Worm (Caenorhabditis elegans) whole organism, L1 larva: ENCODE results near the gene ccm-3.

Experiments used
- C04F5.9 ChIP-seq: sonication (generic microtip); optimal IDR thresholded peaks from 2 replicates; lab custom pipeline; 2016; ENCODE audit warnings: missing genetic modification characterization, missing compliant biosample characterization
- C16A3.4 ChIP-seq: fragments of 150-350 bp; optimal IDR thresholded peaks from 2 replicates; lab custom pipeline; 2014; ENCODE audit warnings: missing biosample characterization, missing genetic modification characterization
- aly-2 ChIP-seq: fragments of 150-350 bp; optimal IDR thresholded peaks from 2 replicates; lab custom pipeline; 2014; ENCODE audit warnings: missing biosample characterization, missing genetic modification characterization
- ceh-82 ChIP-seq, 3 experiments: fragments of 150-350 bp in 1 of 3; sonication (generic microtip) in 2 of 3; optimal IDR thresholded peaks; 2 replicates each; lab custom pipeline; 2014 to 2017; ENCODE audit warnings: missing biosample characterization in 3 of 3, missing genetic modification characterization in 3 of 3
- ceh-88 ChIP-seq: fragments of 200-800 bp; sonication (Bioruptor generic); IDR thresholded peaks from 2 replicates; pipeline ENCODE4 v1.3.6; 2022; ENCODE audit warnings: missing genetic modification characterization, missing compliant biosample characterization
- ces-1 ChIP-seq: fragments of 150-350 bp; optimal IDR thresholded peaks from 2 replicates; lab custom pipeline; 2014; ENCODE audit warnings: missing biosample characterization, missing genetic modification reagents, missing genetic modification characterization
- efl-1 ChIP-seq, 4 experiments: fragments of 150-350 bp; optimal IDR thresholded peaks in 3 of 4; peaks in 1 of 4; 1 replicate in 1 of 4; 2 replicates in 3 of 4; lab custom pipeline; 2014; ENCODE audit warnings: missing biosample characterization in 2 of 4, missing genetic modification characterization in 2 of 4, missing genetic modification reagents in 2 of 4
- efl-3 ChIP-seq: fragments of 200-800 bp; sonication (Bioruptor generic); optimal IDR thresholded peaks from 2 replicates; lab custom pipeline; 2018; ENCODE audit warnings: mild to moderate bottlenecking, missing genetic modification characterization, missing compliant biosample characterization
- egl-13 ChIP-seq: sonication (generic microtip); optimal IDR thresholded peaks from 2 replicates; lab custom pipeline; 2016; ENCODE audit warnings: missing genotype, missing genetic modification reagents, missing genetic modification characterization, missing compliant biosample characterization
- elt-2 ChIP-seq: sonication (generic microtip); optimal IDR thresholded peaks from 2 replicates; lab custom pipeline; 2016; ENCODE audit warnings: missing genetic modification characterization, mild to moderate bottlenecking, inconsistent platforms, missing compliant biosample characterization, missing genetic modification reagents
- fkh-4 ChIP-seq: sonication (generic microtip); optimal IDR thresholded peaks from 2 replicates; lab custom pipeline; 2016; ENCODE audit warnings: missing compliant biosample characterization, missing genetic modification characterization, borderline replicate concordance
- fkh-8 ChIP-seq: sonication (generic microtip); optimal IDR thresholded peaks from 2 replicates; lab custom pipeline; 2016; ENCODE audit warnings: mild to moderate bottlenecking, missing genetic modification characterization, missing compliant biosample characterization
- grh-1 ChIP-seq: fragments of 200-800 bp; sonication (Bioruptor generic); IDR thresholded peaks from 2 replicates; pipeline ENCODE4 v1.3.6; 2022; ENCODE audit warnings: missing genetic modification reagents, missing genetic modification characterization, missing compliant biosample characterization
- lin-13 ChIP-seq: fragments of 150-350 bp; optimal IDR thresholded peaks from 2 replicates; lab custom pipeline; 2014; ENCODE audit warnings: missing biosample characterization, missing genetic modification reagents, missing genetic modification characterization
- lin-35 ChIP-seq, 2 experiments: fragments of 150-350 bp; optimal IDR thresholded peaks; 2 replicates each; lab custom pipeline; 2014; ENCODE audit warnings: missing biosample characterization in 2 of 2, missing genetic modification characterization in 2 of 2, missing genetic modification reagents in 2 of 2
- lsy-2 ChIP-seq, 2 experiments: fragments of 150-350 bp; optimal IDR thresholded peaks; 2 replicates each; lab custom pipeline; 2014; ENCODE audit warnings: missing biosample characterization in 2 of 2, missing genetic modification characterization in 2 of 2
- mdl-1 ChIP-seq, 2 experiments: fragments of 150-350 bp; optimal IDR thresholded peaks; 2 replicates each; lab custom pipeline; 2014 to 2017; ENCODE audit warnings: missing biosample characterization in 2 of 2, missing genetic modification characterization in 2 of 2, inconsistent platforms in 1 of 2
- nhr-19 ChIP-seq: fragments of 200-800 bp; sonication (Bioruptor generic); conservative IDR thresholded peaks from 2 replicates; pipeline ENCODE4 v1.3.6; 2022; ENCODE audit warnings: missing genetic modification characterization, missing compliant biosample characterization
- nhr-71 ChIP-seq: sonication (generic microtip); optimal IDR thresholded peaks from 2 replicates; lab custom pipeline; 2016; ENCODE audit warnings: mild to moderate bottlenecking, missing genetic modification characterization, moderate library complexity, missing compliant biosample characterization
- nhr-76 ChIP-seq: sonication (generic microtip); optimal IDR thresholded peaks from 2 replicates; lab custom pipeline; 2017; ENCODE audit warnings: missing biosample characterization, missing genetic modification characterization
- nhr-77 ChIP-seq: fragments of 150-350 bp; optimal IDR thresholded peaks from 2 replicates; lab custom pipeline; 2014; ENCODE audit warnings: missing biosample characterization, missing genetic modification characterization
- pax-3 ChIP-seq: fragments of 200-800 bp; sonication (Bioruptor generic); optimal IDR thresholded peaks from 2 replicates; lab custom pipeline; 2018; ENCODE audit warnings: mild to moderate bottlenecking, missing genetic modification characterization, moderate library complexity, missing compliant biosample characterization
- sup-37 ChIP-seq: fragments of 200-800 bp; sonication (Bioruptor generic); optimal IDR thresholded peaks from 2 replicates; lab custom pipeline; 2018; ENCODE audit warnings: mild to moderate bottlenecking, missing genetic modification characterization, missing compliant biosample characterization
- swsn-7 ChIP-seq: sonication (generic microtip); optimal IDR thresholded peaks from 2 replicates; lab custom pipeline; 2016; ENCODE audit warnings: missing genetic modification characterization, missing compliant biosample characterization
- unc-62 ChIP-seq: fragments of 150-350 bp; optimal IDR thresholded peaks from 2 replicates; lab custom pipeline; 2014; ENCODE audit warnings: missing biosample characterization, missing genetic modification reagents, missing genetic modification characterization
- zag-1 ChIP-seq: fragments of 150-350 bp; optimal IDR thresholded peaks from 2 replicates; lab custom pipeline; 2014; ENCODE audit warnings: missing biosample characterization, missing genetic modification characterization
- zip-4 ChIP-seq: fragments of 200-800 bp; sonication (Bioruptor generic); optimal IDR thresholded peaks from 2 replicates; lab custom pipeline; 2018; ENCODE audit warnings: mild to moderate bottlenecking, missing genetic modification characterization, moderate library complexity, missing compliant biosample characterization

ccm-3 gene

ce11 chrII:10607238-10607961 is at the start of gene ccm-3 (continued):
- TF ChIP-seq egl-13 (no peak), grh-1 (GFP tag; lab: Robert Waterston, UW) (no peak), fkh-4 (no peak), nhr-19 (GFP tag; lab: Robert Waterston, UW) (0 out of 2 replicates have a peak, but pooled peaks have one; percentile 22), lin-13 (GFP tag; lab: Kevin White, UChicago) (peak; percentile 17), elt-2 (tag; lab: Kevin White, UChicago) (no peak), zag-1 (tag; lab: Kevin White, UChicago) (no peak), ceh-88 (GFP tag; lab: Robert Waterston, UW) (no peak), ceh-82 (tag; optimal IDR thresholded peaks at IDR 0.05; lab: Kevin White, UChicago) (peak in 2 of 3 experiments; percentile 15 to 54), aly-2 (tag; lab: Kevin White, UChicago) (no peak), zip-4 (GFP tag; lab: Kevin White, UChicago) (no peak), pax-3 (tag; lab: Kevin White, UChicago) (no peak), mdl-1 (tag; optimal IDR thresholded peaks at IDR 0.05; lab: Kevin White, UChicago) (no peak), unc-62 (no peak)

- TF ChIP-seq elt-2 (tag; lab: Kevin White, UChicago): peak; percentile 29
- TF ChIP-seq swsn-7: no peak
Measured at ce11 chrII:10656395-10656794, 49.3 kb upstream of the ccm-3 start.

ce11 chrII:10654435-10654834 is 47.4 kb upstream of the ccm-3 start:
- no peak for TF ChIP-seq sup-37 (GFP tag; lab: Kevin White, UChicago)
- TF ChIP-seq nhr-76 (tag; lab: Kevin White, UChicago): no peak
- TF ChIP-seq efl-3: no peak
- TF ChIP-seq grh-1 (GFP tag; lab: Robert Waterston, UW): no peak
- TF ChIP-seq C16A3.4 (tag; lab: Kevin White, UChicago): no peak
- no peak for TF ChIP-seq nhr-77 (tag; lab: Kevin White, UChicago)
- no peak for TF ChIP-seq lsy-2 (tag; optimal IDR thresholded peaks at IDR 0.05; lab: Kevin White, UChicago)
- no peak for TF ChIP-seq ces-1 (GFP tag; lab: Kevin White, UChicago)
- TF ChIP-seq, all 84 proteins: peak for 0

ce11 chrII:10653559-10653958 is 46.5 kb upstream of the ccm-3 start:
- TF ChIP-seq lin-35 (GFP tag; optimal IDR thresholded peaks at IDR 0.05; lab: Kevin White, UChicago) (peak in 1 of 2 experiments; percentile 12), nhr-71 (tag; lab: Kevin White, UChicago) (no peak), elt-2 (tag; lab: Kevin White, UChicago) (peak; percentile 42)

- TF ChIP-seq fkh-8: peak; percentile 41
- no peak for TF ChIP-seq elt-2 (tag; lab: Kevin White, UChicago)
Measured at ce11 chrII:10652112-10652511, 45.0 kb upstream of the ccm-3 start, which contains the start of gene nphp-1. Gene nphp-1 (minus strand): TSS chrII:10652256.

- TF ChIP-seq efl-1 (optimal IDR thresholded peaks at IDR 0.05; lab: Kevin White, UChicago) (no peak), efl-1 (GFP tag; optimal IDR thresholded peaks at IDR 0.05 in 1 of 2; lab: Kevin White, UChicago) (peak in 1 of 2 experiments; percentile 80), C04F5.9 (tag; lab: Kevin White, UChicago) (no peak)
Measured at ce11 chrII:10646901-10647566, 40.0 kb upstream of the ccm-3 start, which contains the start of gene M28.10. Gene M28.10 (plus strand): TSS chrII:10647516.
